Fruit fly (Drosophila melanogaster): ENCODE measurements around the gene mtrm.
A peak's percentile ranks its signal among the peaks of the same experiment; 100 is the strongest.

Gene mtrm

DNA sequence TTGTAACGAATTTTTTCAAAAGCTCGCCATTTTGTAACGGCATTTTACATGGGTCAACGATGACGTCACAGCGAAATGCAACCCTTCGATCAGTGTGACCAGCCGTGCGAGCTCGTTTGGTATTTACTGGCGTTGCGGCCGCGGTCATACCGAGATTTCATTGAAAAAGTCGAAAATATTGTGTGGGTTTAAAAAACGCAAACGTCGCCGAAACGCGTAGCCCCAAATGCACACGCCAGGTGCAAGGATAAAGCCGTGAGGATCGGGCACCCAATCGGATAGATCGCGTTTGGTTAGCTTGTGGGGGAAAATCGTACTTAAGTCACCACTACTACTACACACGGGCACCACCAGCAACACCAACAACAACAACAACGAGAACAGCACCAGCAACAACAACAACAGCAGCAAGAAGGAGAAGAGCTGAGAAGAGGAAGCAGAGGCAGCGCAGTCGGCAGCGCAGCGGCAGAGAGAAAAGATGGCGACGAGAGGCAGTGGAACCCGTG lies 12.1 kb downstream of the mtrm start, which contains the start of gene Cbl (continued):
- TF ChIP-seq CG34422 (GFP tag; IDR thresholded peaks at IDR 0.05): peak; percentile 76; the same call in 1 of the 3 replicates
- TF ChIP-seq crp (GFP tag; optimal IDR thresholded peaks at IDR 0.05): peak in 1 of 2 experiments; percentile 28
- TF ChIP-seq kni (GFP tag; optimal IDR thresholded peaks at IDR 0.05): no peak
- TF ChIP-seq CG7963 (GFP tag; IDR thresholded peaks at IDR 0.05; ENCODE audit: partially characterized antibody): no peak
- TF ChIP-seq twi (tag; optimal IDR thresholded peaks at IDR 0.05): no peak
- peak; percentile 23 for TF ChIP-seq zen (tag; optimal IDR thresholded peaks at IDR 0.05)
- TF ChIP-seq oc (tag; optimal IDR thresholded peaks at IDR 0.05): no peak
- peak; percentile 34; the same call in 1 of the 3 replicates for TF ChIP-seq CG34224 (GFP tag; IDR thresholded peaks at IDR 0.05; ENCODE audit: partially characterized antibody)
- no peak for TF ChIP-seq CG6689 (GFP tag; IDR thresholded peaks at IDR 0.05)
- TF ChIP-seq schlank (tag; optimal IDR thresholded peaks at IDR 0.05): no peak
- TF ChIP-seq CG4854 (GFP tag; optimal IDR thresholded peaks at IDR 0.05): peak; percentile 12
- TF ChIP-seq eyg (GFP tag; optimal IDR thresholded peaks at IDR 0.05): no peak
- no peak for TF ChIP-seq CG10366 (GFP tag; IDR thresholded peaks at IDR 0.05)
- no peak for TF ChIP-seq slou (GFP tag; optimal IDR thresholded peaks at IDR 0.05)
- peak; percentile 0 for TF ChIP-seq CG4424 (GFP tag; optimal IDR thresholded peaks at IDR 0.05)
- no peak for TF ChIP-seq CG4707 (GFP tag; optimal IDR thresholded peaks at IDR 0.05)
- TF ChIP-seq gt (GFP tag; IDR thresholded peaks at IDR 0.05): peak; percentile 41; the same call in 1 of the 2 replicates
- TF ChIP-seq CG13296 (GFP tag; optimal IDR thresholded peaks at IDR 0.05): peak; percentile 1
- TF ChIP-seq peb (GFP tag; IDR thresholded peaks at IDR 0.05): no peak
- TF ChIP-seq CG3838 (GFP tag; optimal IDR thresholded peaks at IDR 0.05): no peak
- no peak for TF ChIP-seq CG11456 (GFP tag; IDR thresholded peaks at IDR 0.05)
- TF ChIP-seq CG33557 (GFP tag; optimal IDR thresholded peaks at IDR 0.05): peak; percentile 17
- peak; percentile 73 for TF ChIP-seq CG14710 (tag; optimal IDR thresholded peaks at IDR 0.05)
- TF ChIP-seq Pdp1 (GFP tag; optimal IDR thresholded peaks at IDR 0.05): peak in 1 of 2 experiments; percentile 62
- no peak for TF ChIP-seq NfI (GFP tag; optimal IDR thresholded peaks at IDR 0.05)
- TF ChIP-seq Adf1 (GFP tag; IDR thresholded peaks at IDR 0.05): peak; percentile 99
- TF ChIP-seq Dref (GFP tag; IDR thresholded peaks at IDR 0.05): peak; percentile 50
- TF ChIP-seq pzg (GFP tag; optimal IDR thresholded peaks at IDR 0.05): peak; percentile 95
- TF ChIP-seq Dp (GFP tag; optimal IDR thresholded peaks at IDR 0.05): peak; percentile 58
- TF ChIP-seq fu2 (GFP tag; optimal IDR thresholded peaks at IDR 0.05): no peak
- peak; percentile 25 for TF ChIP-seq CG2202 (tag; optimal IDR thresholded peaks at IDR 0.05)
- TF ChIP-seq aop (GFP tag; IDR thresholded peaks at IDR 0.05): no peak
- peak; percentile 94 for TF ChIP-seq YL-1 (GFP tag; optimal IDR thresholded peaks at IDR 0.05)
- no peak for TF ChIP-seq CoRest (tag; optimal IDR thresholded peaks at IDR 0.05)
- 0 out of 2 replicates have a peak, but pooled peaks have one; percentile 26 for TF ChIP-seq Atf6 (GFP tag; IDR thresholded peaks at IDR 0.05)
- peak; percentile 51 for TF ChIP-seq HLHmδ (GFP tag; optimal IDR thresholded peaks at IDR 0.05)
- no peak for TF ChIP-seq CG11696 (GFP tag; IDR thresholded peaks at IDR 0.05)
- TF ChIP-seq sqz (GFP tag; optimal IDR thresholded peaks at IDR 0.05): no peak
- peak; percentile 52 for TF ChIP-seq nom (GFP tag; optimal IDR thresholded peaks at IDR 0.05)
- TF ChIP-seq gfzf (GFP tag; optimal IDR thresholded peaks at IDR 0.05): peak; percentile 94
- TF ChIP-seq Gug (GFP tag; IDR thresholded peaks at IDR 0.05): no peak
- no peak for TF ChIP-seq Asciz (GFP tag; optimal IDR thresholded peaks at IDR 0.05)
- TF ChIP-seq bbx (GFP tag; IDR thresholded peaks at IDR 0.05; ENCODE audit: partially characterized antibody): peak; percentile 26
- TF ChIP-seq PHDP (tag; optimal IDR thresholded peaks at IDR 0.05): peak; percentile 4
- TF ChIP-seq bowl (GFP tag; IDR thresholded peaks at IDR 0.05): no peak
- TF ChIP-seq caup (GFP tag; optimal IDR thresholded peaks at IDR 0.05; ENCODE audit: severe bottlenecking): peak; percentile 38
- no peak for TF ChIP-seq CG16863 (GFP tag; optimal IDR thresholded peaks at IDR 0.05)
- no peak for TF ChIP-seq Gsc (GFP tag; IDR thresholded peaks at IDR 0.05)
- no peak for TF ChIP-seq Hsf (GFP tag; optimal IDR thresholded peaks at IDR 0.05)
- TF ChIP-seq CG1024 (GFP tag; IDR thresholded peaks at IDR 0.05): no peak
